Fruit fly (Drosophila melanogaster) S2 (cell line): Measurements from ENCODE around the gene CG15812.

Source experiments
- CG8478 ChIP-seq: fragments of >200 bp; optimal IDR thresholded peaks from 2 replicates; lab custom pipeline; 2018
- CTCF ChIP-seq, 2 experiments: fragments of >200 bp; optimal IDR thresholded peaks; 2 replicates each; lab custom pipeline; 2018

- TF ChIP-seq CTCF (optimal IDR thresholded peaks at IDR 0.05; lab: Kevin White, UChicago) (no peak), CG8478 (lab: Kevin White, UChicago) (no peak)
Measured at dm6 chr3L:3198447-3199402, 38.9 kb downstream of the CG15812 start, which contains the start of the genes CG32276 and gry.
